Fruit fly (Drosophila melanogaster): ENCODE results near the gene osa.
A peak's percentile ranks its signal among the peaks of the same experiment; 100 is the strongest.

Gene osa

DNA sequence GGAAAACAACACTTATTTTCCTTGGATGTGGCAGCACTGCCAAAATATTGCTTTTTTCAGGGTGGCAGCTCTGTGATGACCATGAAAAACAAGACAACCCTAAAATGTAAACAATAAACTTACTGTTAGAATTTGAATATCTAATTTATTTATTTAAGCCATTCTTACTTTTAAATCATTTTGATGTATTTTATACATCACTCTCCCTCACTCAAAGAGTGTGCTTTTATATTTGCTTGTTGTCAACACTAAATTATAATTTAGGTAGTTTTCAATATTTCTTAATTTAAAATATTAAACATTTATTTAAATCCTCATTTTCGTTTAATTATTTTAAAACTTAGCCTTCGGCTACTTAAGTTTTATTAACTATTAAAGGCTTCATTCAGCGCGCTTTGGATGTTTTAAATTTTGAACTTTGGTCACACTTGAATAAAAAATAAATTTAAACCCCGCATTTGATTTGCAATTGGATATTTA lies 47.3 kb downstream of the osa start, which contains the start of the genes CG7523 and Mps1 (continued):
- TF ChIP-seq HmgZ (tag; optimal IDR thresholded peaks at IDR 0.05) (peak; percentile 63), tll (GFP tag; optimal IDR thresholded peaks at IDR 0.05) (no peak), hkb (optimal IDR thresholded peaks at IDR 0.05) (peak; percentile 3), hkb (GFP tag; IDR thresholded peaks at IDR 0.05) (no peak), CG2116 (GFP tag; optimal IDR thresholded peaks at IDR 0.05) (peak; percentile 68), stwl (tag; optimal IDR thresholded peaks at IDR 0.05) (peak; percentile 87), z (GFP tag; IDR thresholded peaks at IDR 0.05) (no peak), pzg (GFP tag; optimal IDR thresholded peaks at IDR 0.05) (peak; percentile 73), vvl (GFP tag; IDR thresholded peaks at IDR 0.05) (peak; percentile 44), Dek (tag; optimal IDR thresholded peaks at IDR 0.05) (peak; percentile 48), CG4617 (GFP tag; optimal IDR thresholded peaks at IDR 0.05; ENCODE audit: borderline replicate concordance) (peak; percentile 51), CG1603 (tag; optimal IDR thresholded peaks at IDR 0.05) (peak; percentile 66), mam (GFP tag; optimal IDR thresholded peaks at IDR 0.05) (peak; percentile 10), CG15601 (tag; optimal IDR thresholded peaks at IDR 0.05) (peak; percentile 55), dimm (GFP tag; IDR thresholded peaks at IDR 0.05) (no peak), CG16815 (GFP tag; optimal IDR thresholded peaks at IDR 0.05) (no peak), wek (GFP tag; optimal IDR thresholded peaks at IDR 0.05) (no peak), CG1233 (GFP tag; optimal IDR thresholded peaks at IDR 0.05) (peak; percentile 5), CG10543 (GFP tag; optimal IDR thresholded peaks at IDR 0.05) (peak; percentile 7), kni (GFP tag; optimal IDR thresholded peaks at IDR 0.05) (no peak), CHES-1-like (GFP tag; optimal IDR thresholded peaks at IDR 0.05) (peak; percentile 41), dati (GFP tag; IDR thresholded peaks at IDR 0.05) (no peak), CG10654 (GFP tag; optimal IDR thresholded peaks at IDR 0.05) (no peak), Taf1 (GFP tag; IDR thresholded peaks at IDR 0.05) (no peak), CG9727 (GFP tag; optimal IDR thresholded peaks at IDR 0.05) (peak; percentile 10), CG2889 (GFP tag; IDR thresholded peaks at IDR 0.05) (no peak), fd3F (GFP tag; optimal IDR thresholded peaks at IDR 0.05) (no peak), CG33213 (GFP tag; optimal IDR thresholded peaks at IDR 0.05) (peak; percentile 36), pho (GFP tag; optimal IDR thresholded peaks at IDR 0.05) (peak; percentile 19), CG15514 (GFP tag; optimal IDR thresholded peaks at IDR 0.05) (peak; percentile 73), MBD-R2 (GFP tag; IDR thresholded peaks at IDR 0.05) (peak; percentile 63), nerfin-2 (GFP tag; IDR thresholded peaks at IDR 0.05; ENCODE audit: partially characterized antibody) (no peak), lilli (GFP tag; optimal IDR thresholded peaks at IDR 0.05) (peak; percentile 31), BEAF-32 (GFP tag; optimal IDR thresholded peaks at IDR 0.05) (peak; percentile 36), Pdp1 (GFP tag; optimal IDR thresholded peaks at IDR 0.05) (no peak), CG8388 (GFP tag; optimal IDR thresholded peaks at IDR 0.05) (peak; percentile 41), NC2β (GFP tag; optimal IDR thresholded peaks at IDR 0.05) (no peak), CG2712 (tag; optimal IDR thresholded peaks at IDR 0.05) (peak; percentile 38), CG43689 (GFP tag; IDR thresholded peaks at IDR 0.05) (no peak), CG12155 (GFP tag; optimal IDR thresholded peaks at IDR 0.05) (no peak), grau (tag; optimal IDR thresholded peaks at IDR 0.05) (peak; percentile 26), YL-1 (GFP tag; optimal IDR thresholded peaks at IDR 0.05) (peak; percentile 47), CG8924 (tag; optimal IDR thresholded peaks at IDR 0.05) (peak; percentile 67), CG10267 (tag; optimal IDR thresholded peaks at IDR 0.05) (peak; percentile 68), amos (GFP tag; IDR thresholded peaks at IDR 0.05; ENCODE audit: partially characterized antibody) (peak; percentile 30; the same call in 1 of the 2 replicates), CG13287 (GFP tag; IDR thresholded peaks at IDR 0.05; ENCODE audit: partially characterized antibody) (peak; percentile 61), CG33557 (GFP tag; optimal IDR thresholded peaks at IDR 0.05) (peak; percentile 4), nmo (GFP tag; optimal IDR thresholded peaks at IDR 0.05) (peak; percentile 40), Hmr (GFP tag; optimal IDR thresholded peaks at IDR 0.05) (peak; percentile 77)
